Fruit fly (Drosophila melanogaster): ENCODE measurements around the gene Ir75b.
A peak's percentile ranks its signal among the peaks of the same experiment; 100 is the strongest.
"Not testable (repeated sequence)": the region's sequence is repeated elsewhere in the genome, so short reads cannot be mapped to it uniquely, and the experiment has no call there.

Gene Ir75b

DNA sequence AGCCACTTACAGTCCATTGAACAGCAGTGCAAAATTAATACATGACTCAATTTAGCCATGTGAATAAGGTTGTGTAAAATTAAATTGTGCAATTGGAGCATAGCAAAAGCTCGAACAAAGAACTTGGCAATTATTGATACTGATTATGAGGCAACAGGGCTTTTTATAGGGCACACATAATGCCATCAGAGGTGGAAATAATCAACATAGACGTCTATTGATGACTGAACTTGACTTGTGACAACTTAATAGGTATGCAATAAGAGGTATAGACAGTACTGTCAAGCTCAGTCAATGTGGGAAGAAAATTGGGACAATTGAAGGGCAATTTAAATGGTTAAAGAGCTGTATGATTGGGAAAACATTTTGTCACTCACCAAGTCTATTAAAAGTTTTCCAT is at the start of gene Ir75b:
TSS of gene Ir75b (minus strand) at position 101 of the 400 bp plus-strand sequence.
- no peak for TF ChIP-seq CG14711 (tag; optimal IDR thresholded peaks at IDR 0.05)
- no peak for TF ChIP-seq Hr96 (GFP tag; optimal IDR thresholded peaks at IDR 0.05)
- TF ChIP-seq kay (GFP tag; ENCODE audit: borderline replicate concordance): no peak
- no peak for TF ChIP-seq CG11617 (GFP tag; optimal IDR thresholded peaks at IDR 0.05)
- no peak for TF ChIP-seq cnc (optimal IDR thresholded peaks at IDR 0.05)
- no peak for TF ChIP-seq toe (GFP tag; optimal IDR thresholded peaks at IDR 0.05)
- no peak for TF ChIP-seq bab1 (GFP tag; optimal IDR thresholded peaks at IDR 0.05)
- no peak for TF ChIP-seq pad (GFP tag; optimal IDR thresholded peaks at IDR 0.05)
- no peak for TF ChIP-seq CG12768 (GFP tag; optimal IDR thresholded peaks at IDR 0.05)
- TF ChIP-seq ovo (GFP tag; optimal IDR thresholded peaks at IDR 0.05): no peak

DNA sequence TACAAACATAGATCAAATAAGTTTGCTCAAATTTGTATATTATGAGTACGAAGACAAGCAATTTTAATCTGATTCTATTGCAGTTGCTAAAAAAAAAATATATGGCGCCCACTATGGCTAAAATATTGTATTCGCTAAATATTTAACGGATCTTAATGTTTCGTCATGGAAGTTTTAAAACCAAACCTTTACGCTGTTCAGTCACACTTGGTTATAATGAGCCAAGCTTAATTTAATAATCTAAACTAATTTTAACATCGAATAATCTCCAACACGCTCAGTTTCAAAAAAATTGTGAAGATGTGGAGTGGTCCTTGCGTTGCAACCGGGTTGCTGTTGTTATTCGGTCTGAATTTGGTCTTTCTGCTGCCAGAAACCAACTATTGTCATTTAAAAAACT is 38.2 kb upstream of the Ir75b start, which contains the start of gene CG34002:
TSS of gene CG34002 (plus strand) at position 301 of the 400 bp plus-strand sequence.
- not testable (repeated sequence) for TF ChIP-seq CG14711 (tag; optimal IDR thresholded peaks at IDR 0.05); CG1620 (GFP tag; optimal IDR thresholded peaks at IDR 0.05); kay (GFP tag; ENCODE audit: borderline replicate concordance)

DNA sequence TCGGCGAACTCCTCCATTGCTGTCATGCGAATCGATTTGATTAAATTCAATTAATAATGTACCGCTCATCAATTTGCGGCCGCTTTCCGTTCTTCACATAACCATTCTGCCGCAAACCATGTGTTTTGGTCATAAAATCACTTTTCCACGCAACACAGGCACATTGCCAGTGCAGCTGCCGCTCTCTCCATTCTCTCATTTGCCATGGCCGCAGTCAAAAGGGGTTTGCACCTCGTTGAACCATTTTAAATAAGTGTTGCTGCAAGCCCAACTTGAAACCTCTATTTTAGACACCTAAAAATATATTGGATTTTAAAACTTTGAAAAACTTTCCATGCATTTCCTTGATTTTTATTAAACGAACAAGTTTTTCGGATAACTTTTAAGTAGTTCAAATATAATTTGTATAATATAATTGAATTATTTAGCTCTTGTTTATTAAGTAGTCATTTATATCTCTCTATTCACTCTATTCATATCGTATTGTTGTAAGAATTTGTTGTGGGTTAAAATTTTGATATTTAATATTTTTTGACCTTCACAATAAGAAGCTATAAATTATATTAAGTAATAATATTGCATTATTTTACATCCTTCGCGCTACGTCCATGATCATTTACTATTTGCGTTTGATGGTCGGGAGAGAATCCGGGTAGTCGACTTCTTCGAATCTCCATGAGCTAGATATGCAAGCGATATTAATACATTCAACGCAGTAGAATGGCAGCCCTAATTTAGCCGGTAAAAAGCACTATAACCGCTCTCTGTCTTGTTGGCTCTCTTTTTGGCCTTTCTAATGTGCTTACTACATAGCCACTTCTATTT is 36.9 kb upstream of the Ir75b start, which contains the start of gene CG5535:
TSS of gene CG5535 (minus strand) at position 140 of the 825 bp plus-strand sequence.
- TF ChIP-seq toe (GFP tag; optimal IDR thresholded peaks at IDR 0.05): peak; percentile 61
- TF ChIP-seq Clk (GFP tag; optimal IDR thresholded peaks at IDR 0.05): peak; percentile 7
- TF ChIP-seq CG7045 (GFP tag; optimal IDR thresholded peaks at IDR 0.05): peak; percentile 81
- peak; percentile 3 for TF ChIP-seq CG1620 (GFP tag; optimal IDR thresholded peaks at IDR 0.05)
- no peak for TF ChIP-seq kay (GFP tag; ENCODE audit: borderline replicate concordance)
- peak; percentile 95 for TF ChIP-seq CG14711 (tag; optimal IDR thresholded peaks at IDR 0.05)
- peak; percentile 74 for TF ChIP-seq CG12768 (GFP tag; optimal IDR thresholded peaks at IDR 0.05)
- peak; percentile 80 for TF ChIP-seq CG33017 (tag; optimal IDR thresholded peaks at IDR 0.05)
- peak; percentile 92 for TF ChIP-seq CG11617 (GFP tag; optimal IDR thresholded peaks at IDR 0.05)
- TF ChIP-seq Crg-1 (GFP tag; optimal IDR thresholded peaks at IDR 0.05): peak; percentile 32
- peak; percentile 73 for TF ChIP-seq pad (GFP tag; optimal IDR thresholded peaks at IDR 0.05)
- TF ChIP-seq CG7101 (tag; optimal IDR thresholded peaks at IDR 0.05): peak; percentile 82
- peak; percentile 77 for TF ChIP-seq bab1 (GFP tag; optimal IDR thresholded peaks at IDR 0.05)
- TF ChIP-seq tj (GFP tag; optimal IDR thresholded peaks at IDR 0.05): peak; percentile 64
- TF ChIP-seq Hr96 (GFP tag; optimal IDR thresholded peaks at IDR 0.05): peak; percentile 56
- TF ChIP-seq CG5204 (GFP tag; optimal IDR thresholded peaks at IDR 0.05): peak; percentile 54
- no peak for TF ChIP-seq cnc (optimal IDR thresholded peaks at IDR 0.05)
- TF ChIP-seq Mnt (GFP tag; optimal IDR thresholded peaks at IDR 0.05): peak; percentile 57
- TF ChIP-seq ovo (GFP tag; optimal IDR thresholded peaks at IDR 0.05): peak; percentile 16
- no peak for TF ChIP-seq cic (GFP tag; optimal IDR thresholded peaks at IDR 0.05)

DNA sequence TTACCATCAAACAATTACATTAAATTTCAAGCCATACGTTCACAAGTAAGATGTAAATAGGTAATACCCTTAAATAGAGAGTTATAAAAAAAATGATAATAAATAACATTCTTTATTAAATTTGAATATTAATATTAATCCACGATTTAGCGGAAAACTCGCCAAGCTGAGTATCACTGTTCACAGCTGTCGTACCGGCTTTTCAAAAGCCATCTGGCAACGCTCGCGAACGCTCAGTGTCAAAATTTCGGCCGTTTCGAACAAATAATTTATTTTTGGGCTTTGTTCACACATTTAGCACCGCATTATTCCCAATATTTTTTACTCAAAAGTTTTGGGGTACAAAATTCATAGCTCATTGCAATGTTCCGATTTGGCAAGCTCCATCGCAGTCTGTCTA is 29.5 kb upstream of the Ir75b start, which contains the start of gene TrpRS-m:
TSS of gene TrpRS-m (plus strand) at position 211 of the 400 bp plus-strand sequence.
- no peak for TF ChIP-seq toe (GFP tag; optimal IDR thresholded peaks at IDR 0.05)
- peak; percentile 35 for TF ChIP-seq bab1 (GFP tag; optimal IDR thresholded peaks at IDR 0.05)

DNA sequence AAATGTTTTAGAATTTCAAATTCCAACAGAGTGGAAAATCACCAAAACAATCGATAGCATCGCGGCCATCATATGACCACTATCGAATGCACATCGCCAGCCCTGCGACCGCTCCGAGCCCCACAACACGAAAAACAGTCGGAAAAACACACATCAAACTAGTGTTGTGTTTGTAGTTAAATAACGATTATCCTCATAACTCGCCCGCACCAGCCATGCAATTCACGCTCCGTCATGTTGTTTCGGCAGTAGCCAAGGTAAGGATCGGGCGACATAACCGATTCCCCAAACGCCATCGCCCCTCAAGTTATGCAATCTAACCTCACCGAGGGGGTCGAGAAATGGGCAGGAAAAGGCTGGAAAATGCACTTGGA is 27.0 kb upstream of the Ir75b start:
- TF ChIP-seq CG1620 (GFP tag; optimal IDR thresholded peaks at IDR 0.05): no peak
- no peak for TF ChIP-seq pad (GFP tag; optimal IDR thresholded peaks at IDR 0.05)
- no peak for TF ChIP-seq cic (GFP tag; optimal IDR thresholded peaks at IDR 0.05)
- TF ChIP-seq CG7045 (GFP tag; optimal IDR thresholded peaks at IDR 0.05): peak; percentile 20
- no peak for TF ChIP-seq ovo (GFP tag; optimal IDR thresholded peaks at IDR 0.05)
- peak; percentile 57 for TF ChIP-seq Hr96 (GFP tag; optimal IDR thresholded peaks at IDR 0.05)
- no peak for TF ChIP-seq Crg-1 (GFP tag; optimal IDR thresholded peaks at IDR 0.05)
- TF ChIP-seq Clk (GFP tag; optimal IDR thresholded peaks at IDR 0.05): no peak
- no peak for TF ChIP-seq cnc (optimal IDR thresholded peaks at IDR 0.05)
- peak; percentile 55 for TF ChIP-seq toe (GFP tag; optimal IDR thresholded peaks at IDR 0.05)
- TF ChIP-seq Mnt (GFP tag; optimal IDR thresholded peaks at IDR 0.05): peak; percentile 2
- peak; percentile 27 for TF ChIP-seq bab1 (GFP tag; optimal IDR thresholded peaks at IDR 0.05)
- TF ChIP-seq kay (GFP tag; ENCODE audit: borderline replicate concordance): no peak
- TF ChIP-seq CG11617 (GFP tag; optimal IDR thresholded peaks at IDR 0.05): peak; percentile 13
- no peak for TF ChIP-seq CG12768 (GFP tag; optimal IDR thresholded peaks at IDR 0.05)
- TF ChIP-seq tj (GFP tag; optimal IDR thresholded peaks at IDR 0.05): no peak
- TF ChIP-seq CG33017 (tag; optimal IDR thresholded peaks at IDR 0.05): no peak

DNA sequence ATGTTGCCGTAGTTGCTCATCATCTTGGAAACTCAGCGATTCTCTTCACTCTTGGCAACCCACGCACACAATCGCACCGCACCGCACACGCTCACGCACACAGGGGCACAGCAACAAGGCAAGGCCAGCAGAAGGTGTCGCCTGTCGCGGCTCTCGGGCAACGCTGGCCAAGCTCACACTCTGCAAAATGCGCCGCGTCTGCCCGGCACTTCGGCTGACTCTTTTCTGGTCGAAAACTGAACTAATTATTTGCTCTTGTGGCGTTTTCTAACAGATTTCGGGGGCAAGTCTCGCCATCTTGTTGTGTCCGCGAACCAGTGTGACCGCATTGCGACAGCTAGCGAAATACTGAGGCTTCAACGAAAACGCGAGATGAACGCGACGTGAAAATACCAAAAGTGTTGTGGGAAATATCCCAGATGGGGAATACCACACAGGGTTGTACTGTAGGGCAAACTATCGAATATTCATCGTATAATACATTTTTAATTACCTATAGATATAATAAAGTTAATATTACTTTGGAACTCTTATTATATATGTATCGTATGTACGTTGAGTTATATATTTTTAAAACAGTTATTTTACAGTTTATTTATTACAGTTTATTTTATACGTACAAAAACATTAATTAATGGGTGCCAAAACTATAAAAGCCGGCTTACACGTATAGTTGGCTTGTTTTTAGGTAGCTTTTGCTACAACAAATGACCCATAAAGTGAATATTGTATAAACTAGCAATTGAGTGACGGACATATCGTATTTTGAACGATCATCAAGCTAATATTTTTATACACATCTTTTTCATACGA is 26.4 kb upstream of the Ir75b start, which contains the start of the genes MED19 and CG7430:
TSS of gene MED19 (minus strand) at position 333 of the 813 bp plus-strand sequence.
TSS of gene CG7430 (plus strand) at position 748 of the 813 bp plus-strand sequence.
- TF ChIP-seq CG1620 (GFP tag; optimal IDR thresholded peaks at IDR 0.05) (no peak), Crg-1 (GFP tag; optimal IDR thresholded peaks at IDR 0.05) (no peak), CG7101 (tag; optimal IDR thresholded peaks at IDR 0.05) (peak; percentile 41), ovo (GFP tag; optimal IDR thresholded peaks at IDR 0.05) (no peak), toe (GFP tag; optimal IDR thresholded peaks at IDR 0.05) (no peak), Hr96 (GFP tag; optimal IDR thresholded peaks at IDR 0.05) (no peak), CG7045 (GFP tag; optimal IDR thresholded peaks at IDR 0.05) (no peak), CG33017 (tag; optimal IDR thresholded peaks at IDR 0.05) (peak; percentile 26), tj (GFP tag; optimal IDR thresholded peaks at IDR 0.05) (peak; percentile 31), CG11617 (GFP tag; optimal IDR thresholded peaks at IDR 0.05) (no peak), kay (GFP tag; ENCODE audit: borderline replicate concordance) (no peak), bab1 (GFP tag; optimal IDR thresholded peaks at IDR 0.05) (peak; percentile 78), CG12768 (GFP tag; optimal IDR thresholded peaks at IDR 0.05) (no peak), CG14711 (tag; optimal IDR thresholded peaks at IDR 0.05) (peak; percentile 38), Mnt (GFP tag; optimal IDR thresholded peaks at IDR 0.05) (peak; percentile 58), Clk (GFP tag; optimal IDR thresholded peaks at IDR 0.05) (no peak), cic (GFP tag; optimal IDR thresholded peaks at IDR 0.05) (peak; percentile 50), pad (GFP tag; optimal IDR thresholded peaks at IDR 0.05) (peak; percentile 8), cnc (optimal IDR thresholded peaks at IDR 0.05) (no peak), CG5204 (GFP tag; optimal IDR thresholded peaks at IDR 0.05) (no peak)
